Fruit fly (Drosophila melanogaster): ENCODE results near the gene Pxt.
A peak's percentile ranks its signal among the peaks of the same experiment; 100 is the strongest.

Gene Pxt

dm6 chr3R:17682244-17682773, 36.9 kb upstream of the Pxt start, which contains the start of the genes alt and CG7655 (continued):
- no peak for TF ChIP-seq CG1832 (GFP tag; optimal IDR thresholded peaks at IDR 0.05)
- TF ChIP-seq ems (GFP tag; optimal IDR thresholded peaks at IDR 0.05), result no peak
- no peak for TF ChIP-seq CG10147 (GFP tag; optimal IDR thresholded peaks at IDR 0.05)
- TF ChIP-seq CG7786 (GFP tag; optimal IDR thresholded peaks at IDR 0.05), result peak; percentile 9
- no peak for TF ChIP-seq ab (GFP tag; optimal IDR thresholded peaks at IDR 0.05)
- no peak for TF ChIP-seq CG6854 (GFP tag; optimal IDR thresholded peaks at IDR 0.05)
- TF ChIP-seq CG14050 (GFP tag; IDR thresholded peaks at IDR 0.05), result no peak
- TF ChIP-seq CG11456 (GFP tag; IDR thresholded peaks at IDR 0.05), result no peak
- peak; percentile 29 for TF ChIP-seq grau (tag; optimal IDR thresholded peaks at IDR 0.05)
- no peak for TF ChIP-seq CG8281 (tag; optimal IDR thresholded peaks at IDR 0.05)
- TF ChIP-seq sna (GFP tag; IDR thresholded peaks at IDR 0.05; ENCODE audit: partially characterized antibody), result no peak
- peak; percentile 41 for TF ChIP-seq gsb-n (tag; optimal IDR thresholded peaks at IDR 0.05)
- TF ChIP-seq sim (GFP tag; IDR thresholded peaks at IDR 0.05), result no peak
- TF ChIP-seq luna (GFP tag; optimal IDR thresholded peaks at IDR 0.05), result peak; percentile 53
- no peak for TF ChIP-seq btn (GFP tag; optimal IDR thresholded peaks at IDR 0.05)
- no peak for TF ChIP-seq CG10654 (GFP tag; optimal IDR thresholded peaks at IDR 0.05)
- TF ChIP-seq ap (GFP tag; IDR thresholded peaks at IDR 0.05), result no peak
- no peak for TF ChIP-seq kah (GFP tag; optimal IDR thresholded peaks at IDR 0.05)
- no peak for TF ChIP-seq CG4424 (GFP tag; optimal IDR thresholded peaks at IDR 0.05)
- TF ChIP-seq CG15011 (GFP tag; optimal IDR thresholded peaks at IDR 0.05), result no peak
- no peak for TF ChIP-seq chif (GFP tag; optimal IDR thresholded peaks at IDR 0.05)
- no peak for TF ChIP-seq Deaf1 (tag; optimal IDR thresholded peaks at IDR 0.05)
- TF ChIP-seq slp2 (GFP tag; optimal IDR thresholded peaks at IDR 0.05), result no peak
- no peak for TF ChIP-seq CG3065 (GFP tag; optimal IDR thresholded peaks at IDR 0.05)
- TF ChIP-seq hbn (GFP tag; IDR thresholded peaks at IDR 0.05; ENCODE audit: partially characterized antibody), result no peak
- no peak for TF ChIP-seq CG42726 (GFP tag; IDR thresholded peaks at IDR 0.05; ENCODE audit: partially characterized antibody)
- peak; percentile 29 for TF ChIP-seq CG10431 (GFP tag; optimal IDR thresholded peaks at IDR 0.05)
- no peak for TF ChIP-seq CG11085 (GFP tag; IDR thresholded peaks at IDR 0.05)
- TF ChIP-seq slbo (GFP tag; IDR thresholded peaks at IDR 0.05), result no peak
- no peak for TF ChIP-seq ewg (GFP tag; optimal IDR thresholded peaks at IDR 0.05)
- peak; percentile 66 for TF ChIP-seq CG8924 (tag; optimal IDR thresholded peaks at IDR 0.05)
- TF ChIP-seq Side (GFP tag; optimal IDR thresholded peaks at IDR 0.05), result peak; percentile 38
- TF ChIP-seq run (tag; optimal IDR thresholded peaks at IDR 0.05), result no peak
- no peak for TF ChIP-seq CG34422 (GFP tag; IDR thresholded peaks at IDR 0.05)
- TF ChIP-seq Sox102F (GFP tag; optimal IDR thresholded peaks at IDR 0.05), result no peak
- TF ChIP-seq CHES-1-like (GFP tag; optimal IDR thresholded peaks at IDR 0.05), result peak; percentile 89
- TF ChIP-seq CG15514 (GFP tag; optimal IDR thresholded peaks at IDR 0.05), result peak; percentile 88
- TF ChIP-seq zen (tag; optimal IDR thresholded peaks at IDR 0.05), result peak; percentile 30
- TF ChIP-seq MESR4 (GFP tag; optimal IDR thresholded peaks at IDR 0.05), result peak; percentile 92
- no peak for TF ChIP-seq hth (optimal IDR thresholded peaks at IDR 0.05)
- TF ChIP-seq E2f1 (GFP tag; IDR thresholded peaks at IDR 0.05), result no peak
- TF ChIP-seq CG17186 (GFP tag; optimal IDR thresholded peaks at IDR 0.05), result peak; percentile 67
- no peak for TF ChIP-seq ac (GFP tag; optimal IDR thresholded peaks at IDR 0.05)
- no peak for TF ChIP-seq lab (GFP tag; optimal IDR thresholded peaks at IDR 0.05)
- no peak for TF ChIP-seq ase (GFP tag; IDR thresholded peaks at IDR 0.05)
- TF ChIP-seq Dek (tag; optimal IDR thresholded peaks at IDR 0.05), result peak; percentile 54
- TF ChIP-seq ftz-f1 (GFP tag; optimal IDR thresholded peaks at IDR 0.05), result peak; percentile 72
- TF ChIP-seq kni (GFP tag; optimal IDR thresholded peaks at IDR 0.05), result no peak
- peak; percentile 84 for TF ChIP-seq Sin3A (optimal IDR thresholded peaks at IDR 0.05)
- no peak for TF ChIP-seq Hsf (GFP tag; optimal IDR thresholded peaks at IDR 0.05)

All from whole organism, embryonic.